Fruit fly (Drosophila melanogaster) whole organism, wandering third instar larva: ENCODE measurements around the gene Esp.
A peak's percentile ranks its signal among the peaks of the same experiment; 100 is the strongest.

ENCODE experiments used
- CrebA ChIP-seq: fragments of 200-800 bp; sonication (Bioruptor generic); optimal IDR thresholded peaks from 2 replicates; lab custom pipeline; 2016; ENCODE audit warnings: missing biosample characterization, mild to moderate bottlenecking, missing genetic modification characterization, borderline replicate concordance
- Dif ChIP-seq: fragments of 200-275, 200-300 bp; sonication (Bioruptor generic); optimal IDR thresholded peaks from 2 replicates; lab custom pipeline; 2018; ENCODE audit warnings: missing biosample characterization, missing genetic modification characterization; ENCODE audit not compliant: partially characterized antibody
- GATAd ChIP-seq: sonication (Bioruptor generic); optimal IDR thresholded peaks from 2 replicates; lab custom pipeline; 2016; ENCODE audit warnings: missing biosample characterization, missing genetic modification characterization
- Jra ChIP-seq: sonication (Bioruptor generic); optimal IDR thresholded peaks from 2 replicates; lab custom pipeline; 2016; ENCODE audit warnings: missing biosample characterization, missing genetic modification characterization
- Myc ChIP-seq: fragments of >200 bp; optimal IDR thresholded peaks from 2 replicates; lab custom pipeline; 2017
- Vsx2 ChIP-seq: fragments of 200-300, 225-300 bp; sonication (Bioruptor generic); optimal IDR thresholded peaks from 2 replicates; lab custom pipeline; 2018; ENCODE audit warnings: missing biosample characterization, missing genetic modification characterization; ENCODE audit not compliant: partially characterized antibody
- dl ChIP-seq, 2 experiments: fragments of 175-275, 200-275 bp in 1 of 2; fragments of 200-275 bp in 1 of 2; sonication (Bioruptor generic); optimal IDR thresholded peaks; lab custom pipeline; 2018; ENCODE audit warnings: mild to moderate bottlenecking in 2 of 2, missing biosample characterization in 2 of 2, missing genetic modification characterization in 2 of 2, moderate library complexity in 2 of 2; ENCODE audit not compliant: partially characterized antibody in 2 of 2, insufficient read depth in 1 of 2
- dmrt93B ChIP-seq: fragments of 200-800 bp; sonication (Bioruptor generic); optimal IDR thresholded peaks from 2 replicates; lab custom pipeline; 2018; ENCODE audit warnings: missing biosample characterization, mild to moderate bottlenecking, missing genetic modification characterization
- dsf ChIP-seq: sonication (Bioruptor generic); optimal IDR thresholded peaks from 2 replicates; lab custom pipeline; 2016; ENCODE audit warnings: missing biosample characterization, missing genetic modification characterization, borderline replicate concordance
- foxo ChIP-seq, 2 experiments: fragments of 200-800 bp; sonication (Bioruptor generic); optimal IDR thresholded peaks; 2 replicates in 1 of 2; 3 replicates in 1 of 2; lab custom pipeline; 2016 to 2017; ENCODE audit warnings: missing biosample characterization in 2 of 2, missing genetic modification characterization in 2 of 2
- fru ChIP-seq: fragments of 200-800 bp; sonication (Bioruptor generic); optimal IDR thresholded peaks from 3 replicates; lab custom pipeline; 2016; ENCODE audit warnings: missing biosample characterization, mild to moderate bottlenecking, missing genetic modification characterization
- h ChIP-seq: fragments of 200-800 bp; sonication (Bioruptor generic); optimal IDR thresholded peaks from 3 replicates; lab custom pipeline; 2016; ENCODE audit warnings: missing biosample characterization, mild to moderate bottlenecking, missing genetic modification characterization
- sage ChIP-seq: fragments of 200-800 bp; sonication (Bioruptor generic); optimal IDR thresholded peaks from 2 replicates; lab custom pipeline; 2016; ENCODE audit warnings: missing biosample characterization, mild to moderate bottlenecking, missing genetic modification characterization
- sv ChIP-seq: fragments of 200-800 bp; sonication (Bioruptor generic); optimal IDR thresholded peaks from 3 replicates; lab custom pipeline; 2016; ENCODE audit warnings: missing biosample characterization, missing genetic modification characterization
- usp ChIP-seq: fragments of >200 bp; optimal IDR thresholded peaks from 2 replicates; lab custom pipeline; 2017; ENCODE audit warnings: missing biosample characterization, missing genetic modification characterization

Gene Esp

DNA sequence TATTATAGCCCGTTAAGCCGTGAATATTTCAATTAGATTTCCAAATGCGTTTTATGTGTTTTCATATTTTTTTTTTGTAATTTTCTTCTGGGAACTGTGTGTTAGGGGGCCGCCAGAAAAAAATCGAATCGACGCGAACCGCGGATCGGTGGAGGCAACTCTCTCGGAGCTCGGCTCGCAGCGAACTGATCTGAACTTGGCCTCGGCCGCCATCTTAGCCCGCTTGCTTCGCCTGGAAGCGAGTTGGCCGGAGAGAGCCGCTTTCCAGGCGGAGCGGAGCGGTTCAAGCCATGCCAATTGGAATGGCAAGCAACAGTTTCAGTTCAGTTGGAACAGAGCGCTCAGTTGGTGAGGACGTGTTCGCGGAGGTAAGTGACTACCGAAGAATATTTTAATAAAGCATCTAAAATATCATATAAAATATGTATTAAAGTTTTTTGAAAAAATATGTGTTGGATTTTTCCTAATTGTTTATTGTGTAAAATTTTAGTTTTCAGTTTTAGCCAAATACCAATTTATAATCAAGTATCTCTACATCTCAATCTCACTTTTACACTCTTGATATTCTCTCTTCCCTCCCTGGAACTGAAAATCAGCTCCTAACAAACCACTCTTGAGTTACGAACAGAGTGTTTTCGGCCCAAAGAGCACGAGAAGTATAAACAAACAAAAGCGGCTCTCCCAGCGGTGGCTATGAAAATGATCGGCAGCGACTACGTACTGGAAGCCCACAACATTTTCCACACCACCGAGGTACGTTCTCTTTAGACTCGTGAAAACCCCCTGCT is 52.9 kb downstream of the Esp start, which contains the start of the genes CG31121 and CG11069:
CG31121 (minus strand) TSS at position 187 of the 788 bp plus-strand sequence.
CG11069 (plus strand) TSS at position 324 of the 788 bp plus-strand sequence.
- TF ChIP-seq Jra (GFP tag; lab: Kevin White, UChicago) (no peak), CrebA (GFP tag; lab: Kevin White, UChicago) (peak; percentile 33), Myc (lab: Kevin White, UChicago) (no peak), sage (no peak), sv (GFP tag; lab: Kevin White, UChicago) (no peak), dsf (GFP tag; lab: Kevin White, UChicago) (no peak), Vsx2 (GFP tag; lab: Kevin White, UChicago) (peak; percentile 13), dmrt93B (no peak), h (GFP tag; lab: Kevin White, UChicago) (no peak), GATAd (GFP tag; lab: Kevin White, UChicago) (no peak), foxo (GFP tag; optimal IDR thresholded peaks at IDR 0.05; lab: Kevin White, UChicago) (no peak), dl (GFP tag; optimal IDR thresholded peaks at IDR 0.05; lab: Kevin White, UChicago; ENCODE audit: insufficient read depth in 1 of 2, partially characterized antibody in 2 of 2) (peak in 1 of 2 experiments; percentile 49), usp (no peak), fru (GFP tag; lab: Kevin White, UChicago) (no peak), Dif (peak; percentile 74)
